Worm (Caenorhabditis elegans): ENCODE results near the gene sre-49.

sre-49 gene

ce11 chrII:12328994-12329393 is 10.4 kb downstream of the sre-49 start, which contains the start of gene sre-55:
sre-55 (plus strand) TSS chrII:12329294.
- no peak for TF ChIP-seq unc-62 (GFP tag; optimal IDR thresholded peaks at IDR 0.05)

- TF ChIP-seq unc-62 (GFP tag; optimal IDR thresholded peaks at IDR 0.05): no peak
Observed at ce11 chrII:12332624-12333023, 14.0 kb downstream of the sre-49 start, which contains the start of gene sre-54. sre-54 (plus strand) TSS chrII:12332924.

ce11 chrII:12335430-12335829 is 16.8 kb downstream of the sre-49 start, which contains the start of gene sre-52:
sre-52 (plus strand) TSS chrII:12335730.
- TF ChIP-seq unc-62 (GFP tag; optimal IDR thresholded peaks at IDR 0.05): no peak

ce11 chrII:12339152-12339551 is 20.5 kb downstream of the sre-49 start:
- TF ChIP-seq unc-62 (GFP tag; optimal IDR thresholded peaks at IDR 0.05): no peak

ce11 chrII:12339644-12340043 is 21.0 kb downstream of the sre-49 start, which contains the start of gene sop-2:
sop-2 (plus strand) TSS chrII:12339944.
- TF ChIP-seq unc-62 (GFP tag; optimal IDR thresholded peaks at IDR 0.05): no peak

ce11 chrII:12341566-12342223 is 23.1 kb downstream of the sre-49 start:
- TF ChIP-seq unc-62 (GFP tag; optimal IDR thresholded peaks at IDR 0.05): no peak

ce11 chrII:12342928-12343327 is 24.3 kb downstream of the sre-49 start:
- no peak for TF ChIP-seq unc-62 (GFP tag; optimal IDR thresholded peaks at IDR 0.05)

ce11 chrII:12343710-12344109 is 25.1 kb downstream of the sre-49 start:
- TF ChIP-seq unc-62 (GFP tag; optimal IDR thresholded peaks at IDR 0.05): no peak

- no peak for TF ChIP-seq unc-62 (GFP tag; optimal IDR thresholded peaks at IDR 0.05)
Observed at ce11 chrII:12344787-12345186, 26.1 kb downstream of the sre-49 start, which contains the start of gene C44C11.6. C44C11.6 (plus strand) TSS chrII:12344809.

- TF ChIP-seq unc-62 (GFP tag; optimal IDR thresholded peaks at IDR 0.05): no peak
Observed at ce11 chrII:12346289-12346989, 27.8 kb downstream of the sre-49 start.

- TF ChIP-seq unc-62 (GFP tag; optimal IDR thresholded peaks at IDR 0.05): no peak
Observed at ce11 chrII:12348957-12349356, 30.3 kb downstream of the sre-49 start.

ce11 chrII:12349866-12350265 is 31.2 kb downstream of the sre-49 start:
- TF ChIP-seq unc-62 (GFP tag; optimal IDR thresholded peaks at IDR 0.05): no peak

- TF ChIP-seq unc-62 (GFP tag; optimal IDR thresholded peaks at IDR 0.05): no peak
Observed at ce11 chrII:12350737-12351275, 32.2 kb downstream of the sre-49 start.

ce11 chrII:12352115-12352514 is 33.5 kb downstream of the sre-49 start, which contains the start of gene ras-1:
ras-1 (minus strand) TSS chrII:12352243.
- TF ChIP-seq unc-62 (GFP tag; optimal IDR thresholded peaks at IDR 0.05): no peak

ce11 chrII:12353104-12353503 is 34.5 kb downstream of the sre-49 start:
- TF ChIP-seq unc-62 (GFP tag; optimal IDR thresholded peaks at IDR 0.05): no peak

- TF ChIP-seq unc-62 (GFP tag; optimal IDR thresholded peaks at IDR 0.05): no peak
Observed at ce11 chrII:12353816-12354215, 35.2 kb downstream of the sre-49 start.

- TF ChIP-seq unc-62 (GFP tag; optimal IDR thresholded peaks at IDR 0.05): no peak
Observed at ce11 chrII:12362262-12362661, 43.6 kb downstream of the sre-49 start.
